Worm (Caenorhabditis elegans): ENCODE data around the gene tbcb-1.

DNA sequence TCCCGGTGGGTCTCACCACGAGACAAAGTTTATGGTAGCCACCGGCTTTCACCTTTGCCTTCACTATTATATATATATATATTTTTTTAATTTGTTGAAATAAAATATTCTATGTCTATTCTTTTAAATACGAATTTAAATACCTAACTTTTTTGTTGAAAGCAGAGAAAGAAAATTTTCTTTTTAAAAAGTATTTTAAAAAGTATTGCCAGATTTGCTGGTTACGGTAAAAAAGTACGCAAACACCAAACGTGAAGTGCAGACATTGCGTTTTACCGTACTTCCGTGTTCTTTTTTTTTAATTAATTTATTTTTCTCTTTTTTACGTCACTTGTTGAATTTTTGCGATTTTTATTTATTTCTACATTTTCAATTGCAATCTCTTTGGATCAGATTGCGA lies 31.9 kb upstream of the tbcb-1 start, which contains the start of gene C56A3.8:
- TF ChIP-seq med-1 (GFP tag; optimal IDR thresholded peaks at IDR 0.05; ENCODE audit: insufficient read depth) (no peak), cog-1 (tag; optimal IDR thresholded peaks at IDR 0.05) (no peak)
